Worm (Caenorhabditis elegans): ENCODE data around the gene chil-8.

DNA sequence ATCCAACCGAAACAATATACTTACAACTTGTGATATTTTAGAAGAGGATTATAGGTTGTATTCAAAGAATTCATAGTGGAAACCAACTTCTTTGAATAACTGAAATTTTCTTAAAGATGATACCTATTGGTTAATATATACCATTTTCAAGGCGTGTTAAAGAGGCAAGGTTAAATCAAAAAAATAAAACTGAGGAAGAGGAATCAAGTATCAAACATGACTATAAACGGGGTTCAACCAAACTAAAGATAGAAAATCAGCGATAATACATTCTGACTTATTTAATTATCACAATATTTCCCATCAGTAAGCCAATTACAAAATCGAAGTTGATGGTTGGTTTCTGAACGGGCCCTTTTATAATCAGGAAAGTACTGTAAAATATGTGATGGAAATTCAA, 11.5 kb downstream of the chil-8 start, which contains the start of gene chil-3:
- TF ChIP-seq F16B12.6 (tag; optimal IDR thresholded peaks at IDR 0.05) (no peak), fkh-10 (GFP tag; optimal IDR thresholded peaks at IDR 0.05) (no peak), ztf-11 (tag; optimal IDR thresholded peaks at IDR 0.05) (no peak), ceh-82 (tag; optimal IDR thresholded peaks at IDR 0.05) (no peak), blmp-1 (tag; optimal IDR thresholded peaks at IDR 0.05) (no peak), nhr-28 (tag; optimal IDR thresholded peaks at IDR 0.05) (no peak), egl-27 (tag; optimal IDR thresholded peaks at IDR 0.05) (no peak), lin-39 (tag; optimal IDR thresholded peaks at IDR 0.05) (no peak), lir-3 (tag; optimal IDR thresholded peaks at IDR 0.05; ENCODE audit: poor library complexity) (no peak), jun-1 (tag; optimal IDR thresholded peaks at IDR 0.05) (no peak), ztf-4 (tag; optimal IDR thresholded peaks at IDR 0.05) (no peak), unc-62 (GFP tag; optimal IDR thresholded peaks at IDR 0.05) (no peak), lin-35 (GFP tag; optimal IDR thresholded peaks at IDR 0.05) (no peak), lin-14 (GFP tag; optimal IDR thresholded peaks at IDR 0.05) (no peak)

All from whole organism, L1 larva.